Worm (Caenorhabditis elegans): Measurements from ENCODE around the gene R04E5.8.
A peak's percentile ranks its signal among the peaks of the same experiment; 100 is the strongest.
"Not testable (repeated sequence)": the region's sequence is repeated elsewhere in the genome, so short reads cannot be mapped to it uniquely, and the experiment has no call there.

The R04E5.8 gene

ce11 chrX:8818438-8818837 lies 12.5 kb upstream of the R04E5.8 start:
- 0 out of 2 replicates have a peak, but pooled peaks have one; percentile 13 for TF ChIP-seq nhr-19 (GFP tag; conservative IDR thresholded peaks at IDR 0.05)
- TF ChIP-seq efl-1 (optimal IDR thresholded peaks at IDR 0.05), result not testable (repeated sequence)
- peak in 1 of 2 experiments; percentile 17 for TF ChIP-seq efl-1 (GFP tag; optimal IDR thresholded peaks at IDR 0.05 in 1 of 2)
- peak in 1 of 3 experiments; percentile 29 for TF ChIP-seq dpl-1 (GFP tag; optimal IDR thresholded peaks at IDR 0.05)

- no peak for TF ChIP-seq hlh-17 (GFP tag; optimal IDR thresholded peaks at IDR 0.05; ENCODE audit: borderline replicate concordance)
- TF ChIP-seq nhr-84 (tag; optimal IDR thresholded peaks at IDR 0.05), result no peak
- no peak for TF ChIP-seq nhr-47 (tag; optimal IDR thresholded peaks at IDR 0.05)
- no peak for TF ChIP-seq unc-62 (GFP tag; optimal IDR thresholded peaks at IDR 0.05)
- TF ChIP-seq ama-1 (optimal IDR thresholded peaks at IDR 0.05), result no peak
- TF ChIP-seq ceh-63 (GFP tag; optimal IDR thresholded peaks at IDR 0.05), result no peak
Measured at ce11 chrX:8817929-8818328, 12.0 kb upstream of the R04E5.8 start.

- TF ChIP-seq dpl-1 (GFP tag; optimal IDR thresholded peaks at IDR 0.05) (no peak), zip-4 (GFP tag; optimal IDR thresholded peaks at IDR 0.05) (no peak), ces-1 (GFP tag; optimal IDR thresholded peaks at IDR 0.05) (no peak), jun-1 (tag; optimal IDR thresholded peaks at IDR 0.05) (no peak), pqm-1 (tag; optimal IDR thresholded peaks at IDR 0.05) (peak; percentile 14), grh-1 (GFP tag; IDR thresholded peaks at IDR 0.05) (no peak), rnt-1 (tag; optimal IDR thresholded peaks at IDR 0.05) (no peak), nhr-11 (tag; optimal IDR thresholded peaks at IDR 0.05) (no peak), lin-35 (GFP tag; optimal IDR thresholded peaks at IDR 0.05) (peak in 1 of 2 experiments; percentile 30), lir-3 (tag; optimal IDR thresholded peaks at IDR 0.05; ENCODE audit: poor library complexity) (no peak), elt-2 (tag; optimal IDR thresholded peaks at IDR 0.05) (peak; percentile 65), nhr-28 (tag; optimal IDR thresholded peaks at IDR 0.05) (no peak), hlh-4 (tag; optimal IDR thresholded peaks at IDR 0.05) (no peak), Y116A8C.19 (tag; optimal IDR thresholded peaks at IDR 0.05; ENCODE audit: borderline replicate concordance) (no peak), mep-1 (tag; optimal IDR thresholded peaks at IDR 0.05) (no peak), xbp-1 (tag; optimal IDR thresholded peaks at IDR 0.05) (no peak)
Measured at ce11 chrX:8811916-8812315, 6.0 kb upstream of the R04E5.8 start, which contains the start of gene cnnm-2. cnnm-2 (plus strand) TSS chrX:8812105.

- peak; percentile 64 for TF ChIP-seq nhr-90 (tag; optimal IDR thresholded peaks at IDR 0.05; ENCODE audit: poor library complexity)
- peak; percentile 85 for TF ChIP-seq tbx-2 (tag; optimal IDR thresholded peaks at IDR 0.05)
- peak; percentile 91 for TF ChIP-seq unc-86 (tag; optimal IDR thresholded peaks at IDR 0.05)
- TF ChIP-seq fkh-4 (tag; optimal IDR thresholded peaks at IDR 0.05; ENCODE audit: borderline replicate concordance), result no peak
- peak; percentile 21 for TF ChIP-seq ama-1 (optimal IDR thresholded peaks at IDR 0.05)
- TF ChIP-seq nhr-76 (tag; optimal IDR thresholded peaks at IDR 0.05), result peak; percentile 7
- no peak for TF ChIP-seq pag-3 (tag; optimal IDR thresholded peaks at IDR 0.05; ENCODE audit: borderline replicate concordance, insufficient read depth)
- no peak for TF ChIP-seq nhr-84 (tag; optimal IDR thresholded peaks at IDR 0.05)
- TF ChIP-seq C34B4.2 (tag; optimal IDR thresholded peaks at IDR 0.05), result no peak
- peak; percentile 27 for TF ChIP-seq hpl-2 (GFP tag; optimal IDR thresholded peaks at IDR 0.05)
- TF ChIP-seq ceh-88 (GFP tag; IDR thresholded peaks at IDR 0.05), result peak; percentile 68; the same call in 1 of the 2 replicates
- peak; percentile 53 for TF ChIP-seq nhr-11 (tag; optimal IDR thresholded peaks at IDR 0.05)
- TF ChIP-seq zip-4 (GFP tag; optimal IDR thresholded peaks at IDR 0.05), result peak; percentile 32
- peak; percentile 69 for TF ChIP-seq mab-9 (GFP tag; IDR thresholded peaks at IDR 0.05)
- no peak for TF ChIP-seq tlp-1 (tag; optimal IDR thresholded peaks at IDR 0.05)
- TF ChIP-seq unc-98 (GFP tag; IDR thresholded peaks at IDR 0.05), result no peak
- TF ChIP-seq aha-1 (tag; optimal IDR thresholded peaks at IDR 0.05), result no peak
- peak; percentile 82 for TF ChIP-seq nhr-85 (tag)
- TF ChIP-seq lsy-2 (tag; optimal IDR thresholded peaks at IDR 0.05), result peak; percentile 65 to 85
- TF ChIP-seq sup-37 (GFP tag; optimal IDR thresholded peaks at IDR 0.05), result no peak
- peak; percentile 63 for TF ChIP-seq lin-13 (GFP tag; optimal IDR thresholded peaks at IDR 0.05)
- TF ChIP-seq mdl-1 (tag; optimal IDR thresholded peaks at IDR 0.05), result peak; percentile 69 to 95
- peak; percentile 44 for TF ChIP-seq F16B12.6 (tag; optimal IDR thresholded peaks at IDR 0.05)
- no peak for TF ChIP-seq sptf-1 (tag; optimal IDR thresholded peaks at IDR 0.05)
- no peak for TF ChIP-seq alr-1 (tag; optimal IDR thresholded peaks at IDR 0.05; ENCODE audit: borderline replicate concordance)
- TF ChIP-seq dpl-1 (GFP tag; optimal IDR thresholded peaks at IDR 0.05), result peak; percentile 22 to 40 (median 29)
- TF ChIP-seq ces-1 (GFP tag; optimal IDR thresholded peaks at IDR 0.05), result no peak
- TF ChIP-seq nhr-19 (GFP tag; conservative IDR thresholded peaks at IDR 0.05), result peak; percentile 68
- no peak for TF ChIP-seq Y116A8C.19 (tag; optimal IDR thresholded peaks at IDR 0.05; ENCODE audit: borderline replicate concordance)
- TF ChIP-seq dsc-1 (tag; optimal IDR thresholded peaks at IDR 0.05), result peak; percentile 76
Measured at ce11 chrX:8810908-8811307, 5.0 kb upstream of the R04E5.8 start, which contains the start of gene R04E5.9. R04E5.9 (minus strand) TSS chrX:8811142.
